Fruit fly (Drosophila melanogaster) whole organism, embryonic: ENCODE results near the gene CG33062.

Experiments used
- CG16863 ChIP-seq: fragments of 200-800 bp; sonication (Bioruptor generic); optimal IDR thresholded peaks from 3 replicates; lab custom pipeline; 2016; ENCODE audit warnings: missing biosample characterization, missing genetic modification characterization
- Dfd ChIP-seq, 2 experiments: fragments of >200 bp; optimal IDR thresholded peaks; 2 replicates each; lab custom pipeline; 2017; ENCODE audit warnings: missing biosample characterization in 2 of 2, missing genetic modification characterization in 2 of 2
- gem ChIP-seq: fragments of 200-800 bp; sonication (Bioruptor generic); optimal IDR thresholded peaks from 2 replicates; lab custom pipeline; 2019; ENCODE audit warnings: missing biosample characterization, mild to moderate bottlenecking, missing genetic modification characterization, moderate library complexity
- tap ChIP-seq: fragments of 200-800 bp; optimal IDR thresholded peaks from 3 replicates; lab custom pipeline; 2019; ENCODE audit warnings: missing biosample characterization, mild to moderate bottlenecking, missing genetic modification characterization, moderate library complexity

DNA sequence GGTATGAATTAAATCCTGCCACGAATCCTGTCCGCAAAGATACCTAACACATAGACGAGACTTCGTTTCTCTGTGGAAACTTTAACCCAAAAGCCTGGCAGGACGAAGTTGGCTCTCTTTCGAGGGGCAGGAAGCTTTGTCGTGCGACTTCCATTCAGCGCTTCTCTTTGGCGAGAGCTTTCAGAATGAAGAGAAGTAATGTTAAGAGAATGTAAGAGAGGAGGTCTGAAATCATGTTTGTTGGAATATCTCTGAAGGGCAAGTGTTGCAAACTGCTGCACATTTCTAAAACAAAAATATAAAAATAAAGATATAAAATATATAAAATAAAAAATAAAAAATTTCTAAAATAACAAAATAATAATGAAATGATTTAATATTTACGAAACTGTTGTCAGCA is 35.8 kb upstream of the CG33062 start:
- TF ChIP-seq CG16863 (GFP tag; lab: Kevin White, UChicago) (no peak), tap (tag; lab: Kevin White, UChicago) (no peak), Dfd (GFP tag; optimal IDR thresholded peaks at IDR 0.05; lab: Kevin White, UChicago) (no peak), gem (no peak)
